Worm (Caenorhabditis elegans) whole organism, mixed stage, embryonic: ENCODE data around the gene C14C10.10.

Source experiments
- ces-1 ChIP-seq: fragments of 150-350 bp; optimal IDR thresholded peaks from 2 replicates; lab custom pipeline; 2014; ENCODE audit warnings: missing biosample characterization, missing genetic modification reagents, missing genetic modification characterization
- cnd-1 ChIP-seq: fragments of 200-800 bp; sonication (Bioruptor generic); optimal IDR thresholded peaks from 2 replicates; lab custom pipeline; 2018; ENCODE audit warnings: mild to moderate bottlenecking, missing genetic modification characterization, missing compliant biosample characterization
- nhr-12 ChIP-seq: fragments of 150-350 bp; optimal IDR thresholded peaks from 2 replicates; lab custom pipeline; 2014; ENCODE audit warnings: missing biosample characterization, missing genetic modification characterization
- nhr-237 ChIP-seq: fragments of 150-350 bp; optimal IDR thresholded peaks from 2 replicates; lab custom pipeline; 2014; ENCODE audit warnings: missing biosample characterization, missing genetic modification characterization
- nhr-28 ChIP-seq: fragments of 150-350 bp; optimal IDR thresholded peaks from 2 replicates; lab custom pipeline; 2014; ENCODE audit warnings: missing biosample characterization, missing genetic modification characterization
- nhr-76 ChIP-seq: sonication (generic microtip); optimal IDR thresholded peaks from 2 replicates; lab custom pipeline; 2017; ENCODE audit warnings: missing biosample characterization, missing genetic modification characterization
- pha-4 ChIP-seq: fragments of 150-350 bp; optimal IDR thresholded peaks from 2 replicates; lab custom pipeline; 2018; ENCODE audit warnings: missing biosample characterization, missing genetic modification reagents, missing genetic modification characterization
- sem-2 ChIP-seq: fragments of 200-800 bp; sonication (Bioruptor generic); optimal IDR thresholded peaks from 2 replicates; lab custom pipeline; 2018; ENCODE audit warnings: mild to moderate bottlenecking, missing genetic modification characterization, missing compliant biosample characterization
- tbx-8 ChIP-seq: fragments of 200-800 bp; sonication (Bioruptor generic); optimal IDR thresholded peaks from 2 replicates; lab custom pipeline; 2018; ENCODE audit warnings: mild to moderate bottlenecking, missing genetic modification characterization, moderate library complexity, missing compliant biosample characterization
- unc-39 ChIP-seq: fragments of 150-350 bp; optimal IDR thresholded peaks from 2 replicates; lab custom pipeline; 2014; ENCODE audit warnings: missing biosample characterization, missing genetic modification characterization
- unc-62 ChIP-seq: fragments of 150-350 bp; optimal IDR thresholded peaks from 2 replicates; lab custom pipeline; 2014; ENCODE audit warnings: missing biosample characterization, missing genetic modification reagents, missing genetic modification characterization
- ztf-11 ChIP-seq: fragments of 150-350 bp; optimal IDR thresholded peaks from 2 replicates; lab custom pipeline; 2014; ENCODE audit warnings: missing biosample characterization, missing genetic modification characterization

- no peak for TF ChIP-seq tbx-8 (GFP tag; lab: Kevin White, UChicago)
- no peak for TF ChIP-seq nhr-237 (tag; lab: Kevin White, UChicago)
- no peak for TF ChIP-seq unc-39 (tag; lab: Kevin White, UChicago)
- TF ChIP-seq nhr-12 (tag; lab: Kevin White, UChicago), result no peak
- no peak for TF ChIP-seq pha-4 (tag; lab: Kevin White, UChicago)
- TF ChIP-seq ces-1 (GFP tag; lab: Kevin White, UChicago), result no peak
- no peak for TF ChIP-seq cnd-1 (tag; lab: Kevin White, UChicago)
- no peak for TF ChIP-seq unc-62
- no peak for TF ChIP-seq ztf-11 (tag; lab: Kevin White, UChicago)
- no peak for TF ChIP-seq nhr-28 (tag; lab: Kevin White, UChicago)
- TF ChIP-seq nhr-76 (tag; lab: Kevin White, UChicago), result no peak
- no peak for TF ChIP-seq sem-2
Observed at ce11 chrV:12608857-12609256, 9.9 kb upstream of the C14C10.10 start, which contains the start of gene ZC116.5.
